Fruit fly (Drosophila melanogaster) whole organism, prepupa: ENCODE measurements around the gene CG12362.
A peak's percentile ranks its signal among the peaks of the same experiment; 100 is the strongest.

ENCODE experiments used
- Blimp-1 ChIP-seq: fragments of 200-800 bp; sonication (Bioruptor generic); optimal IDR thresholded peaks from 3 replicates; lab custom pipeline; 2017; ENCODE audit warnings: missing biosample characterization, missing genetic modification characterization, mild to moderate bottlenecking, moderate library complexity, missing genetic modification reagents
- CG10669 ChIP-seq: fragments of 200-800 bp; sonication (Bioruptor generic); optimal IDR thresholded peaks from 3 replicates; lab custom pipeline; 2018; ENCODE audit warnings: missing biosample characterization, mild to moderate bottlenecking, missing genetic modification characterization, moderate library complexity
- CG11294 ChIP-seq: fragments of 200-800 bp; sonication (Bioruptor generic); IDR thresholded peaks from 2 replicates; pipeline ENCODE4 v1.3.6; 2022; ENCODE audit warnings: missing biosample characterization, missing genetic modification characterization
- CG11762 ChIP-seq: fragments of 200-800 bp; sonication (Bioruptor generic); optimal IDR thresholded peaks from 3 replicates; lab custom pipeline; 2016; ENCODE audit warnings: missing biosample characterization, missing genetic modification characterization; ENCODE audit not compliant: insufficient read depth
- CG1621 ChIP-seq: fragments of 200-800 bp; sonication (Bioruptor generic); optimal IDR thresholded peaks from 3 replicates; lab custom pipeline; 2018; ENCODE audit warnings: missing biosample characterization, mild to moderate bottlenecking, missing genetic modification characterization
- CG16779 ChIP-seq: fragments of 200-800 bp; sonication (Bioruptor generic); optimal IDR thresholded peaks from 3 replicates; lab custom pipeline; 2017; ENCODE audit warnings: missing biosample characterization, mild to moderate bottlenecking, missing genetic modification characterization
- CG3032 ChIP-seq: fragments of 200-800 bp; optimal IDR thresholded peaks from 2 replicates; lab custom pipeline; 2019; ENCODE audit warnings: missing biosample characterization, mild to moderate bottlenecking, missing genetic modification characterization, moderate library complexity
- CG31627 ChIP-seq: fragments of 200-800 bp; sonication (Bioruptor generic); optimal IDR thresholded peaks from 3 replicates; lab custom pipeline; 2016; ENCODE audit warnings: missing biosample characterization, missing genetic modification characterization
- CG32006 ChIP-seq: fragments of 200-800 bp; sonication (Bioruptor generic); optimal IDR thresholded peaks from 3 replicates; lab custom pipeline; 2017; ENCODE audit warnings: missing biosample characterization, mild to moderate bottlenecking, missing genetic modification characterization
- CG34406 ChIP-seq: fragments of 200-800 bp; sonication (Bioruptor generic); optimal IDR thresholded peaks from 3 replicates; lab custom pipeline; 2016; ENCODE audit warnings: missing biosample characterization, missing genetic modification characterization
- CG3919 ChIP-seq: fragments of 200-800 bp; sonication (Bioruptor generic); optimal IDR thresholded peaks from 3 replicates; lab custom pipeline; 2016; ENCODE audit warnings: missing biosample characterization, missing genetic modification characterization
- CG6163 ChIP-seq: fragments of 200-800 bp; sonication (Bioruptor generic); IDR thresholded peaks from 3 replicates; pipeline ENCODE4 v1.3.6; 2022; ENCODE audit warnings: missing biosample characterization, missing genetic modification characterization
- CG6276 ChIP-seq: fragments of 200-800 bp; sonication (Bioruptor generic); optimal IDR thresholded peaks from 2 replicates; lab custom pipeline; 2017; ENCODE audit warnings: missing biosample characterization, mild to moderate bottlenecking, missing genetic modification characterization
- CG6792 ChIP-seq: fragments of 200-800 bp; sonication (Bioruptor generic); optimal IDR thresholded peaks from 3 replicates; lab custom pipeline; 2016; ENCODE audit warnings: missing biosample characterization, missing genetic modification characterization
- CG6808 ChIP-seq: fragments of 200-800 bp; sonication (Bioruptor generic); optimal IDR thresholded peaks from 3 replicates; lab custom pipeline; 2017; ENCODE audit warnings: missing biosample characterization, missing genetic modification characterization, mild to moderate bottlenecking, moderate library complexity, missing genetic modification reagents
- CG6854 ChIP-seq: fragments of 200-800 bp; sonication (Bioruptor generic); optimal IDR thresholded peaks from 2 replicates; lab custom pipeline; 2017; ENCODE audit warnings: missing biosample characterization, mild to moderate bottlenecking, missing genetic modification characterization
- CG7368 ChIP-seq: fragments of 200-800 bp; sonication (Bioruptor generic); optimal IDR thresholded peaks from 3 replicates; lab custom pipeline; 2016; ENCODE audit warnings: missing biosample characterization, missing genetic modification characterization
- CG8119 ChIP-seq: fragments of 200-800 bp; sonication (Bioruptor generic); IDR thresholded peaks from 3 replicates; pipeline ENCODE4 v1.3.6; 2022; ENCODE audit warnings: missing biosample characterization, missing genetic modification characterization
- CG8319 ChIP-seq: fragments of 200-800 bp; sonication (Bioruptor generic); optimal IDR thresholded peaks from 3 replicates; lab custom pipeline; 2016; ENCODE audit warnings: missing biosample characterization, missing genetic modification characterization
- CG8632 ChIP-seq: fragments of 200-800 bp; sonication (Bioruptor generic); optimal IDR thresholded peaks from 3 replicates; lab custom pipeline; 2016; ENCODE audit warnings: missing biosample characterization, missing genetic modification characterization
- Eip75B ChIP-seq: fragments of 200-800 bp; sonication (Bioruptor generic); optimal IDR thresholded peaks from 3 replicates; lab custom pipeline; 2016; ENCODE audit warnings: missing biosample characterization, missing genetic modification characterization
- Eip78C ChIP-seq: fragments of 200-800 bp; sonication (Bioruptor generic); peaks from one replicate; lab custom pipeline; 2016; ENCODE audit warnings: missing biosample characterization, missing genetic modification characterization
- Ets21C ChIP-seq: fragments of 200-800 bp; sonication (Bioruptor generic); optimal IDR thresholded peaks from 3 replicates; lab custom pipeline; 2016; ENCODE audit warnings: missing biosample characterization, missing genetic modification characterization
- Hr38 ChIP-seq: sonication (Bioruptor generic); optimal IDR thresholded peaks from 2 replicates; lab custom pipeline; 2016; ENCODE audit warnings: missing biosample characterization, missing genetic modification characterization
- Hr4 ChIP-seq: fragments of 200-800 bp; sonication (Bioruptor generic); optimal IDR thresholded peaks from 3 replicates; lab custom pipeline; 2016; ENCODE audit warnings: missing biosample characterization, missing genetic modification characterization
- Met ChIP-seq: fragments of 200-800 bp; sonication (Bioruptor generic); optimal IDR thresholded peaks from 3 replicates; lab custom pipeline; 2016; ENCODE audit warnings: missing biosample characterization, missing genetic modification characterization
- OdsH ChIP-seq: fragments of 200-800 bp; sonication (Bioruptor generic); optimal IDR thresholded peaks from 3 replicates; lab custom pipeline; 2016; ENCODE audit warnings: missing biosample characterization, missing genetic modification characterization
- Smox ChIP-seq: fragments of 200-800 bp; sonication (Bioruptor generic); optimal IDR thresholded peaks from 3 replicates; lab custom pipeline; 2016; ENCODE audit warnings: missing biosample characterization, missing genetic modification characterization
- Sox102F ChIP-seq: fragments of 200-800 bp; sonication (Bioruptor generic); optimal IDR thresholded peaks from 2 replicates; lab custom pipeline; 2016; ENCODE audit warnings: missing biosample characterization, mild to moderate bottlenecking, missing genetic modification characterization
- Sox14 ChIP-seq: fragments of 200-800 bp; sonication (Bioruptor generic); optimal IDR thresholded peaks from 3 replicates; lab custom pipeline; 2016; ENCODE audit warnings: missing biosample characterization, missing genetic modification characterization
- Sox15 ChIP-seq: fragments of 200-800 bp; sonication (Bioruptor generic); optimal IDR thresholded peaks from 3 replicates; lab custom pipeline; 2016; ENCODE audit warnings: missing biosample characterization, missing genetic modification characterization
- achi ChIP-seq: fragments of 200-800 bp; sonication (Bioruptor generic); optimal IDR thresholded peaks from 3 replicates; lab custom pipeline; 2016; ENCODE audit warnings: missing biosample characterization, missing genetic modification characterization
- cyc ChIP-seq: fragments of 200-800 bp; sonication (Bioruptor generic); optimal IDR thresholded peaks from 3 replicates; lab custom pipeline; 2016; ENCODE audit warnings: missing biosample characterization, missing genetic modification characterization
- dac ChIP-seq: fragments of 200-800 bp; sonication (Bioruptor generic); optimal IDR thresholded peaks from 2 replicates; lab custom pipeline; 2017; ENCODE audit warnings: missing biosample characterization, mild to moderate bottlenecking, missing genetic modification characterization
- dsx ChIP-seq: fragments of 200-800 bp; optimal IDR thresholded peaks from 3 replicates; lab custom pipeline; 2019; ENCODE audit warnings: missing biosample characterization, mild to moderate bottlenecking, missing genetic modification characterization, moderate library complexity; ENCODE audit not compliant: poor library complexity, severe bottlenecking
- eg ChIP-seq: fragments of 200-800 bp; sonication (Bioruptor generic); IDR thresholded peaks from 3 replicates; pipeline ENCODE4 v1.3.6; 2022; ENCODE audit warnings: missing biosample characterization, missing genetic modification characterization
- fd59A ChIP-seq: fragments of 200-800 bp; sonication (Bioruptor generic); optimal IDR thresholded peaks from 2 replicates; lab custom pipeline; 2017; ENCODE audit warnings: missing biosample characterization, mild to moderate bottlenecking, missing genetic modification characterization, missing genetic modification reagents
- fd85E ChIP-seq: fragments of 200-800 bp; sonication (Bioruptor generic); optimal IDR thresholded peaks from 3 replicates; lab custom pipeline; 2016; ENCODE audit warnings: missing biosample characterization, missing genetic modification characterization
- lz ChIP-seq: fragments of 200-800 bp; sonication (Bioruptor generic); optimal IDR thresholded peaks from 3 replicates; lab custom pipeline; 2016; ENCODE audit warnings: missing biosample characterization, missing genetic modification characterization
- net ChIP-seq: fragments of 200-800 bp; sonication (Bioruptor generic); optimal IDR thresholded peaks from 3 replicates; lab custom pipeline; 2016; ENCODE audit warnings: missing biosample characterization, missing genetic modification characterization
- pdm3 ChIP-seq: fragments of 200-800 bp; sonication (Bioruptor generic); optimal IDR thresholded peaks from 3 replicates; lab custom pipeline; 2016; ENCODE audit warnings: missing biosample characterization, missing genetic modification characterization
- salr ChIP-seq, 2 experiments: fragments of 200-800 bp; sonication (Bioruptor generic); optimal IDR thresholded peaks; 3 replicates each; lab custom pipeline; 2016 to 2018; ENCODE audit warnings: missing biosample characterization in 2 of 2, missing genetic modification characterization in 2 of 2, mild to moderate bottlenecking in 1 of 2
- spab ChIP-seq: fragments of 200-800 bp; sonication (Bioruptor generic); optimal IDR thresholded peaks from 2 replicates; lab custom pipeline; 2017; ENCODE audit warnings: missing biosample characterization, mild to moderate bottlenecking, missing genetic modification characterization, missing genetic modification reagents
- ss ChIP-seq, 2 experiments: fragments of 200-800 bp; sonication (Bioruptor generic); optimal IDR thresholded peaks; 2 replicates in 1 of 2; 3 replicates in 1 of 2; lab custom pipeline; 2017 to 2018; ENCODE audit warnings: mild to moderate bottlenecking in 2 of 2, missing biosample characterization in 2 of 2, missing genetic modification characterization in 2 of 2, moderate library complexity in 1 of 2
- topi ChIP-seq: fragments of 200-800 bp; sonication (Bioruptor generic); optimal IDR thresholded peaks from 3 replicates; lab custom pipeline; 2016; ENCODE audit warnings: missing biosample characterization, missing genetic modification characterization
- vri ChIP-seq: fragments of 200-800 bp; sonication (Bioruptor generic); optimal IDR thresholded peaks from 3 replicates; lab custom pipeline; 2016; ENCODE audit warnings: missing biosample characterization, mild to moderate bottlenecking, missing genetic modification characterization

Gene CG12362

DNA sequence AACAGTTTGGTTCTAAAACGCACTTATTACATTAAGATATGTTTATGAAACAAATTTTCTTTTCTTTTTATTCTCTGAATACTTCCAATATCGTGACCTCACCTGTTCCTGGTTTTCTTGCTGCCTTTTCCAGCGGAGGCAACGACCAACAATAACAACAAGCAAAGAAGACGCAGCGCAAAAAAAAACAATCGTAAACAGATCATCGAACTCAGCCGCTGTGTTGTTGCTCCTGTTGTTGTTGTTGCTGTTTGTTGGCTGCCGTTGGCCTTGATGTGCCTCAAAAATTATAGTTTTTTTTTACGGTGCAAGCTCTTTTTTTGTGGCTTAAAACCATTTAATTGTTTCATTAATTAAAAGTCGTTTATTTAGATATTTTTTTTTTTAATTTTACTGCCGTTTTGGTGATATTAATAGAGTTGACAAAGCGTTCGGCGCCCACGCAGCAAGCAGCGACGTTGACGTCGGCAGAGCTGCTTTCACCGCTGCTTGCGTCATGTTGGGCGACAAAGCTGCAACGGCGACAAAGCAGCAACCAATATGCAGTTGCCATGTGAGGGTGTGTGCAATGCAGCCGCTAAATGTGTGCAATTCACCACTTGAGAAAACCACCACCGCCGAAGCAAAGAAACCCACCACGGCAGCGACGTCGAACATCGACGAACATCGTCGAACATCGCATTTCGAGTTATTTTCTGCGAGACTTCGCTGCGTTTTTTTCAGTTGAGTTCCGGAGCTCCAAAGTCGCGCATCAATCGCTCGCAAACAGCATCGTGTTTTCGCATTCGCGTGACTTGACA lies 49.1 kb upstream of the CG12362 start (continued):
- TF ChIP-seq cyc (GFP tag; lab: Kevin White, UChicago), result no peak
- no peak for TF ChIP-seq pdm3
- peak; percentile 33 for TF ChIP-seq achi (GFP tag; lab: Kevin White, UChicago)
- peak; percentile 36 for TF ChIP-seq Sox14 (GFP tag; lab: Kevin White, UChicago)
- TF ChIP-seq salr (GFP tag; optimal IDR thresholded peaks at IDR 0.05; lab: Kevin White, UChicago), result no peak
- TF ChIP-seq CG6854 (GFP tag; lab: Kevin White, UChicago), result peak; percentile 94
- TF ChIP-seq CG11294 (GFP tag; lab: Robert Waterston, UW), result peak; percentile 79; the same call in 1 of the 2 replicates
- TF ChIP-seq CG32006 (GFP tag; lab: Kevin White, UChicago), result no peak
- peak; percentile 48 for TF ChIP-seq vri (GFP tag; lab: Kevin White, UChicago)
- peak; percentile 91 for TF ChIP-seq fd85E (GFP tag; lab: Kevin White, UChicago)
- TF ChIP-seq eg, result peak; percentile 85; the same call in 2 of the 3 replicates
- peak; percentile 15 for TF ChIP-seq dac (GFP tag; lab: Kevin White, UChicago)

DNA sequence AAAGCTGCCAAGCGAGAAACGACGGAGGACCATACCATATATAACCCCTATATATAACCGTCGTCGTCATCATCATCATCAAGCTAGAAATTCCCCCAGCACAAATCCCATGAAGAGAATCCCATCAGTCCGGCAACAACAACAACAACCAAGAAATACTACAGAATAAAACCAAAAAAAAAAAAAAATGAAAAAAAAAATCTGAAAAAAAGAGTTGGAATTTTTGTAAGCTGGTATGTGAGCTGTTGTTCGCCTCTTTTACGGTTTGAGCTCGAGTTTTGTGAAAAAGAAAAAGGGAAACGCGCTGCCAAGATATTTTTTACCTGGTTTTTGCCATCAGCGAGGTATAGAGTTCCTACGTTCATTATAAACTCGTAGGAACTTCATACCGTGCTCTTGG lies 47.7 kb upstream of the CG12362 start:
- no peak for TF ChIP-seq Hr4 (GFP tag; lab: Kevin White, UChicago)
- TF ChIP-seq Sox14 (GFP tag; lab: Kevin White, UChicago), result no peak
- TF ChIP-seq Ets21C (GFP tag; lab: Kevin White, UChicago), result no peak
- peak; percentile 86 for TF ChIP-seq dsx (GFP tag; lab: Kevin White, UChicago)
- TF ChIP-seq CG1621 (tag; lab: Kevin White, UChicago), result peak; percentile 73
- peak; percentile 87 for TF ChIP-seq Eip78C (GFP tag; lab: Kevin White, UChicago)
- TF ChIP-seq achi (GFP tag; lab: Kevin White, UChicago), result no peak
- TF ChIP-seq topi (GFP tag; lab: Kevin White, UChicago), result peak; percentile 4
- peak; percentile 90 for TF ChIP-seq CG6163 (GFP tag; lab: Robert Waterston, UW)
- no peak for TF ChIP-seq cyc (GFP tag; lab: Kevin White, UChicago)
- peak; percentile 21 for TF ChIP-seq fd59A (GFP tag; lab: Kevin White, UChicago)
- peak; percentile 27 for TF ChIP-seq CG7368 (GFP tag; lab: Kevin White, UChicago)
- peak; percentile 6 for TF ChIP-seq CG6792 (GFP tag; lab: Kevin White, UChicago)
- TF ChIP-seq CG8119 (GFP tag; lab: Robert Waterston, UW), result no peak
- TF ChIP-seq Sox15 (GFP tag; lab: Kevin White, UChicago), result no peak
- no peak for TF ChIP-seq CG11762 (GFP tag; lab: Kevin White, UChicago)
- no peak for TF ChIP-seq Hr38 (GFP tag; lab: Kevin White, UChicago)
- TF ChIP-seq Blimp-1 (GFP tag; lab: Kevin White, UChicago), result no peak
- TF ChIP-seq CG8319 (GFP tag; lab: Kevin White, UChicago), result no peak
- peak; percentile 91 for TF ChIP-seq spab
- TF ChIP-seq pdm3, result no peak
- TF ChIP-seq Sox102F, result no peak
- peak; percentile 77 for TF ChIP-seq CG3032
- TF ChIP-seq OdsH, result no peak
- no peak for TF ChIP-seq CG11294 (GFP tag; lab: Robert Waterston, UW)
- no peak for TF ChIP-seq CG34406 (GFP tag; lab: Kevin White, UChicago)
- peak in 1 of 2 experiments; percentile 19 for TF ChIP-seq salr (GFP tag; optimal IDR thresholded peaks at IDR 0.05; lab: Kevin White, UChicago)
- TF ChIP-seq CG6808 (GFP tag; lab: Kevin White, UChicago), result peak; percentile 93
- peak; percentile 48 for TF ChIP-seq Eip75B
- no peak for TF ChIP-seq CG32006 (GFP tag; lab: Kevin White, UChicago)
- peak; percentile 72 for TF ChIP-seq CG10669 (GFP tag; lab: Kevin White, UChicago)
- TF ChIP-seq net, result no peak
- TF ChIP-seq lz, result no peak
- TF ChIP-seq CG6276, result no peak
- peak; percentile 43 for TF ChIP-seq CG6854 (GFP tag; lab: Kevin White, UChicago)
- no peak for TF ChIP-seq Smox (GFP tag; lab: Kevin White, UChicago)
- TF ChIP-seq vri (GFP tag; lab: Kevin White, UChicago), result no peak
- TF ChIP-seq CG31627 (GFP tag; lab: Kevin White, UChicago), result no peak
- peak; percentile 47 for TF ChIP-seq CG3919
- peak; percentile 96 to 98 for TF ChIP-seq ss (GFP tag; optimal IDR thresholded peaks at IDR 0.05; lab: Kevin White, UChicago)
- no peak for TF ChIP-seq Met (GFP tag; lab: Kevin White, UChicago)
- TF ChIP-seq CG8632 (GFP tag; lab: Kevin White, UChicago), result peak; percentile 25
- TF ChIP-seq fd85E (GFP tag; lab: Kevin White, UChicago), result peak; percentile 26
- TF ChIP-seq dac (GFP tag; lab: Kevin White, UChicago), result no peak
- TF ChIP-seq CG16779 (tag; lab: Kevin White, UChicago), result peak; percentile 76
